Worm (Caenorhabditis elegans): ENCODE measurements around the gene ugt-53.

ce11 chrV:2891927-2892326 lies 42.8 kb downstream of the ugt-53 start, which contains the start of gene F37B4.15:
- TF ChIP-seq isw-1 (GFP tag; IDR thresholded peaks at IDR 0.05) (no peak), lin-13 (GFP tag; optimal IDR thresholded peaks at IDR 0.05) (no peak), Y116A8C.19 (tag; optimal IDR thresholded peaks at IDR 0.05; ENCODE audit: borderline replicate concordance) (no peak), blmp-1 (tag; optimal IDR thresholded peaks at IDR 0.05) (no peak), nhr-77 (tag; optimal IDR thresholded peaks at IDR 0.05) (no peak), nhr-11 (tag; optimal IDR thresholded peaks at IDR 0.05) (no peak), mep-1 (tag; optimal IDR thresholded peaks at IDR 0.05) (no peak), pqm-1 (tag; optimal IDR thresholded peaks at IDR 0.05) (no peak), ceh-63 (GFP tag; optimal IDR thresholded peaks at IDR 0.05) (no peak), nhr-71 (tag; optimal IDR thresholded peaks at IDR 0.05) (no peak)
